Fruit fly (Drosophila melanogaster) whole organism: ENCODE results near the gene CG45002.

Experiments
- EcR ChIP-seq, 2 experiments: fragments of >200 bp; optimal IDR thresholded peaks; 2 replicates each; lab custom pipeline; 2017; ENCODE audit warnings: missing biosample characterization in 2 of 2, missing genetic modification characterization in 2 of 2, missing genetic modification reagents in 2 of 2
- psq ChIP-seq: fragments of >200 bp; optimal IDR thresholded peaks from 2 replicates; lab custom pipeline; 2017

DNA sequence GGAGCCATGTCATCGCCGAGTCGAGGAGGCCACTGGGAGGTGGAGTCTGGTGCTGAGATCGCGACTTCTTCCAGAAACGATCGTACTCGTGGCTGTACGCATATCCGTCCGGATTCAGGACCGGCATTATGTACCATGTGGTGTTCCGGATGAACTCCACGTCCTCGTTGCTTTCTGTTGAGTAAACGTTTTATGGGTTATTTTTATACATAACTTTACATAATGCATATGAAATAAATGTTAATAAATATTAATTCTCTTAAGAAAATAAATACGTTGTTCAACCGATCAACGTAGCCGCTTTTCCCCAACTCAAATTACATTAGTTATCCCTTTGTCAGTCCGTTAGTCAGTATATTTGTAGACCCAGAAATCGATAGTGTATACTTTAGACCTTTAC, 14.6 kb upstream of the CG45002 start, which contains the start of gene CG4955:
- TF ChIP-seq EcR (GFP tag; optimal IDR thresholded peaks at IDR 0.05; lab: Kevin White, UChicago): no peak
- no peak for TF ChIP-seq psq (lab: Kevin White, UChicago)
